Worm (Caenorhabditis elegans): ENCODE measurements around the gene Y49F6B.6.

The Y49F6B.6 gene

ce11 chrII:3429400-3429799, 43.5 kb upstream of the Y49F6B.6 start, which contains the start of gene C16C8.18:
TSS of gene C16C8.18 (plus strand) at chrII:3429700.
- no peak for TF ChIP-seq F57A8.1 (GFP tag; optimal IDR thresholded peaks at IDR 0.05)
- TF ChIP-seq ceh-100 (GFP tag; IDR thresholded peaks at IDR 0.05), result no peak
- no peak for TF ChIP-seq ztf-26 (tag; optimal IDR thresholded peaks at IDR 0.05)
- TF ChIP-seq madf-6 (GFP tag; IDR thresholded peaks at IDR 0.05), result no peak
- TF ChIP-seq F10E7.11 (tag; optimal IDR thresholded peaks at IDR 0.05), result no peak
- TF ChIP-seq snpc-4 (GFP tag; optimal IDR thresholded peaks at IDR 0.05), result no peak
- TF ChIP-seq snpc-4 (tag; optimal IDR thresholded peaks at IDR 0.05), result no peak
- no peak for TF ChIP-seq cebp-2 (GFP tag; IDR thresholded peaks at IDR 0.05)
- TF ChIP-seq ztf-18 (tag; optimal IDR thresholded peaks at IDR 0.05), result no peak
- TF ChIP-seq madf-10 (tag; optimal IDR thresholded peaks at IDR 0.05), result no peak
- no peak for TF ChIP-seq atf-7 (tag; optimal IDR thresholded peaks at IDR 0.05)
- no peak for TF ChIP-seq hrde-1 (tag; optimal IDR thresholded peaks at IDR 0.05; ENCODE audit: borderline replicate concordance)
- no peak for TF ChIP-seq dpff-1 (tag; optimal IDR thresholded peaks at IDR 0.05)
- no peak for TF ChIP-seq fkh-3 (tag; optimal IDR thresholded peaks at IDR 0.05)

ce11 chrII:3434893-3435503, 37.9 kb upstream of the Y49F6B.6 start:
- TF ChIP-seq nfyb-1 (GFP tag; IDR thresholded peaks at IDR 0.05) (no peak), cebp-1 (GFP tag; IDR thresholded peaks at IDR 0.05) (no peak), cebp-1 (tag; optimal IDR thresholded peaks at IDR 0.05) (no peak), fkh-3 (tag; optimal IDR thresholded peaks at IDR 0.05) (no peak), zim-3 (tag; optimal IDR thresholded peaks at IDR 0.05) (no peak), ztf-22 (GFP tag; optimal IDR thresholded peaks at IDR 0.05) (no peak), mcd-1 (GFP tag; IDR thresholded peaks at IDR 0.05) (no peak), lin-35 (GFP tag; optimal IDR thresholded peaks at IDR 0.05) (no peak), nhr-80 (tag; optimal IDR thresholded peaks at IDR 0.05) (peak; percentile 30), K12H6.12 (tag; optimal IDR thresholded peaks at IDR 0.05) (no peak), snpc-4 (GFP tag; optimal IDR thresholded peaks at IDR 0.05) (no peak), snpc-4 (tag; optimal IDR thresholded peaks at IDR 0.05) (peak; percentile 3 to 75 (median 58)), ztf-6 (GFP tag; IDR thresholded peaks at IDR 0.05) (no peak), T26A5.8 (tag; optimal IDR thresholded peaks at IDR 0.05) (no peak), dpl-1 (GFP tag; optimal IDR thresholded peaks at IDR 0.05) (no peak), ekl-4 (GFP tag; IDR thresholded peaks at IDR 0.05) (no peak), F57C9.4 (tag; optimal IDR thresholded peaks at IDR 0.05) (no peak), hrde-1 (tag; optimal IDR thresholded peaks at IDR 0.05; ENCODE audit: borderline replicate concordance) (no peak), let-607 (tag; optimal IDR thresholded peaks at IDR 0.05) (no peak), ztf-3 (GFP tag; optimal IDR thresholded peaks at IDR 0.05) (no peak), ets-4 (GFP tag; optimal IDR thresholded peaks at IDR 0.05) (peak; percentile 17), K11D2.4 (GFP tag; IDR thresholded peaks at IDR 0.05) (no peak), dox-1 (GFP tag; IDR thresholded peaks at IDR 0.05) (0 out of 2 replicates have a peak, but pooled peaks have one; percentile 16), Y95B8A.8 (GFP tag; IDR thresholded peaks at IDR 0.05) (no peak), ceh-27 (GFP tag; optimal IDR thresholded peaks at IDR 0.05) (no peak), Y67H2A.10 (GFP tag; conservative IDR thresholded peaks at IDR 0.05) (no peak), rpc-1 (optimal IDR thresholded peaks at IDR 0.05) (no peak), rpc-1 (tag; optimal IDR thresholded peaks at IDR 0.05) (no peak), ztf-25 (GFP tag; IDR thresholded peaks at IDR 0.05) (no peak), ama-1 (optimal IDR thresholded peaks at IDR 0.05) (no peak), ama-1 (GFP tag; optimal IDR thresholded peaks at IDR 0.05) (no peak), Y79H2A.3 (GFP tag; conservative IDR thresholded peaks at IDR 0.05) (no peak), ztf-28 (GFP tag; IDR thresholded peaks at IDR 0.05) (no peak), Y53G8AR.9 (GFP tag; conservative IDR thresholded peaks at IDR 0.05) (no peak), Y56A3A.18 (GFP tag; IDR thresholded peaks at IDR 0.05) (no peak), efl-1 (GFP tag; optimal IDR thresholded peaks at IDR 0.05) (no peak), F49E8.2 (tag; optimal IDR thresholded peaks at IDR 0.05; ENCODE audit: insufficient read depth) (no peak), sptf-2 (GFP tag; optimal IDR thresholded peaks at IDR 0.05) (no peak)

All from whole organism, young adult.